Worm (Caenorhabditis elegans): Measurements from ENCODE around the gene par-5.

ce11 chrIV:11813901-11814300 is 7.8 kb downstream of the par-5 start, which contains the start of gene M117.1:
- TF ChIP-seq mdl-1 (tag; optimal IDR thresholded peaks at IDR 0.05) (peak in 1 of 2 experiments; percentile 49), aly-2 (tag; optimal IDR thresholded peaks at IDR 0.05) (no peak), unc-62 (GFP tag; optimal IDR thresholded peaks at IDR 0.05 in 1 of 2) (no peak), unc-62 (tag; optimal IDR thresholded peaks at IDR 0.05) (no peak), ztf-11 (tag; optimal IDR thresholded peaks at IDR 0.05) (no peak), lin-13 (GFP tag; optimal IDR thresholded peaks at IDR 0.05) (no peak), lin-1 (GFP tag; IDR thresholded peaks at IDR 0.05) (no peak), lim-7 (GFP tag; IDR thresholded peaks at IDR 0.05) (no peak), ZK546.5 (tag; optimal IDR thresholded peaks at IDR 0.05) (no peak), nhr-48 (tag; optimal IDR thresholded peaks at IDR 0.05) (no peak), pha-4 (GFP tag; IDR thresholded peaks at IDR 0.05) (no peak), pha-4 (tag; optimal IDR thresholded peaks at IDR 0.05) (no peak), unc-39 (tag; optimal IDR thresholded peaks at IDR 0.05) (no peak), snpc-4 (tag; optimal IDR thresholded peaks at IDR 0.05) (no peak)
